Fruit fly (Drosophila melanogaster) ovary, adult (tissue): ENCODE data around the gene CG32647.

Source experiments
- CG17801 ChIP-seq: fragments of 200-800 bp; optimal IDR thresholded peaks from 2 replicates; lab custom pipeline; 2019; ENCODE audit warnings: missing biosample characterization, mild to moderate bottlenecking, missing genetic modification characterization, moderate library complexity; ENCODE audit not compliant: partially characterized antibody

Gene CG32647

dm6 chrX:12741914-12742650 lies 42.7 kb downstream of the CG32647 start, which contains the start of gene Smr:
Gene Smr, minus strand, starts transcription at chrX:12742618.
- TF ChIP-seq CG17801 (GFP tag; lab: Kevin White, UChicago): peak; percentile 55

dm6 chrX:12740441-12740840 lies 44.3 kb downstream of the CG32647 start:
- TF ChIP-seq CG17801 (GFP tag; lab: Kevin White, UChicago): no peak

dm6 chrX:12739789-12740188 lies 45.0 kb downstream of the CG32647 start:
- no peak for TF ChIP-seq CG17801 (GFP tag; lab: Kevin White, UChicago)

- TF ChIP-seq CG17801 (GFP tag; lab: Kevin White, UChicago): peak; percentile 39
Measured at dm6 chrX:12739047-12739446, 45.7 kb downstream of the CG32647 start.

dm6 chrX:12737735-12738390 lies 46.9 kb downstream of the CG32647 start:
- peak; percentile 61 for TF ChIP-seq CG17801 (GFP tag; lab: Kevin White, UChicago)

dm6 chrX:12737057-12737734 lies 47.6 kb downstream of the CG32647 start:
- peak; percentile 80 for TF ChIP-seq CG17801 (GFP tag; lab: Kevin White, UChicago)

- peak; percentile 81 for TF ChIP-seq CG17801 (GFP tag; lab: Kevin White, UChicago)
Measured at dm6 chrX:12735478-12736428, 49.0 kb downstream of the CG32647 start.

dm6 chrX:12734710-12735462 lies 49.9 kb downstream of the CG32647 start:
- TF ChIP-seq CG17801 (GFP tag; lab: Kevin White, UChicago): peak; percentile 93

- TF ChIP-seq CG17801 (GFP tag; lab: Kevin White, UChicago): no peak
Measured at dm6 chrX:12734354-12734709, 50.4 kb downstream of the CG32647 start.

- TF ChIP-seq CG17801 (GFP tag; lab: Kevin White, UChicago): no peak
Measured at dm6 chrX:12733770-12734189, 51.0 kb downstream of the CG32647 start.

- no peak for TF ChIP-seq CG17801 (GFP tag; lab: Kevin White, UChicago)
Measured at dm6 chrX:12732486-12732885, 52.3 kb downstream of the CG32647 start.

- no peak for TF ChIP-seq CG17801 (GFP tag; lab: Kevin White, UChicago)
Measured at dm6 chrX:12731077-12731476, 53.7 kb downstream of the CG32647 start.

- TF ChIP-seq CG17801 (GFP tag; lab: Kevin White, UChicago): peak; percentile 48
Measured at dm6 chrX:12727642-12728228, 57.0 kb downstream of the CG32647 start.
